Fruit fly (Drosophila melanogaster) whole organism, prepupa: ENCODE data around the gene CG14427.

Experiments used
- CG6163 ChIP-seq: fragments of 200-800 bp; sonication (Bioruptor generic); IDR thresholded peaks from 3 replicates; pipeline ENCODE4 v1.3.6; 2022; ENCODE audit warnings: missing biosample characterization, missing genetic modification characterization
- Eip78C ChIP-seq: fragments of 200-800 bp; sonication (Bioruptor generic); peaks from one replicate; lab custom pipeline; 2016; ENCODE audit warnings: missing biosample characterization, missing genetic modification characterization
- Lpt ChIP-seq: fragments of 200-800 bp; sonication (Bioruptor generic); optimal IDR thresholded peaks from 3 replicates; lab custom pipeline; 2016; ENCODE audit warnings: missing biosample characterization, missing genetic modification characterization
- Sox14 ChIP-seq: fragments of 200-800 bp; sonication (Bioruptor generic); optimal IDR thresholded peaks from 3 replicates; lab custom pipeline; 2016; ENCODE audit warnings: missing biosample characterization, missing genetic modification characterization
- dac ChIP-seq: fragments of 200-800 bp; sonication (Bioruptor generic); optimal IDR thresholded peaks from 2 replicates; lab custom pipeline; 2017; ENCODE audit warnings: missing biosample characterization, mild to moderate bottlenecking, missing genetic modification characterization
- fkh ChIP-seq: fragments of 200-800 bp; sonication (Bioruptor generic); optimal IDR thresholded peaks from 3 replicates; lab custom pipeline; 2017; ENCODE audit warnings: missing biosample characterization, mild to moderate bottlenecking, missing genetic modification characterization, moderate library complexity
- net ChIP-seq: fragments of 200-800 bp; sonication (Bioruptor generic); optimal IDR thresholded peaks from 3 replicates; lab custom pipeline; 2016; ENCODE audit warnings: missing biosample characterization, missing genetic modification characterization

The CG14427 gene

dm6 chrX:7086539-7086938, 46.1 kb downstream of the CG14427 start (continued):
- TF ChIP-seq Lpt (GFP tag; lab: Kevin White, UChicago), result no peak
- no peak for TF ChIP-seq fkh (GFP tag; lab: Kevin White, UChicago)
- TF ChIP-seq Eip78C (GFP tag; lab: Kevin White, UChicago), result peak; percentile 81
- no peak for TF ChIP-seq CG6163 (GFP tag; lab: Robert Waterston, UW)
- no peak for TF ChIP-seq dac (GFP tag; lab: Kevin White, UChicago)
- no peak for TF ChIP-seq Sox14
- no peak for TF ChIP-seq net (GFP tag; lab: Kevin White, UChicago)
